Fruit fly (Drosophila melanogaster) whole organism, embryonic: Measurements from ENCODE around the gene Osi2.
A peak's percentile ranks its signal among the peaks of the same experiment; 100 is the strongest.

ENCODE experiments used
- ATbp ChIP-seq: fragments of 200-800 bp; sonication (Bioruptor generic); optimal IDR thresholded peaks from 2 replicates; lab custom pipeline; 2017; ENCODE audit warnings: missing biosample characterization, mild to moderate bottlenecking, missing genetic modification characterization, missing genetic modification reagents
- Asciz ChIP-seq: fragments of 200-800 bp; sonication (Bioruptor generic); optimal IDR thresholded peaks from 2 replicates; lab custom pipeline; 2017; ENCODE audit warnings: missing biosample characterization, mild to moderate bottlenecking, missing genetic modification characterization, missing genetic modification reagents
- Awh ChIP-seq: fragments of 200-800 bp; sonication (Bioruptor generic); IDR thresholded peaks from 2 replicates; pipeline ENCODE4, ENCODE4 v1.3.6; 2022; ENCODE audit warnings: missing biosample characterization, missing genetic modification characterization
- Bdp1 ChIP-seq: fragments of 200-800 bp; sonication (Bioruptor generic); optimal IDR thresholded peaks from 3 replicates; lab custom pipeline; 2016; ENCODE audit warnings: missing biosample characterization, missing genetic modification characterization
- Blimp-1 ChIP-seq: fragments of 200-800 bp; sonication (Bioruptor generic); optimal IDR thresholded peaks from 3 replicates; lab custom pipeline; 2018; ENCODE audit warnings: missing biosample characterization, missing genetic modification characterization, mild to moderate bottlenecking, moderate library complexity, missing genetic modification reagents
- CG10565 ChIP-seq: fragments of 200-800 bp; sonication (Bioruptor generic); optimal IDR thresholded peaks from 3 replicates; lab custom pipeline; 2016; ENCODE audit warnings: missing biosample characterization, mild to moderate bottlenecking, missing genetic modification characterization
- CG10979 ChIP-seq: fragments of 200-800 bp; sonication (Bioruptor generic); optimal IDR thresholded peaks from 2 replicates; lab custom pipeline; 2018; ENCODE audit warnings: missing biosample characterization, mild to moderate bottlenecking, missing genetic modification characterization, moderate library complexity
- CG1233 ChIP-seq: fragments of 200-800 bp; sonication (Bioruptor generic); optimal IDR thresholded peaks from 4 replicates; lab custom pipeline; 2018; ENCODE audit warnings: missing biosample characterization, mild to moderate bottlenecking, missing genetic modification characterization
- CG17359 ChIP-seq: fragments of 200-800 bp; sonication (Bioruptor generic); optimal IDR thresholded peaks from 3 replicates; lab custom pipeline; 2018; ENCODE audit warnings: missing biosample characterization, mild to moderate bottlenecking, missing genetic modification characterization, moderate library complexity
- CG17361 ChIP-seq: fragments of 200-800 bp; sonication (Bioruptor generic); IDR thresholded peaks from 3 replicates; pipeline ENCODE4 v1.3.6; 2022; ENCODE audit warnings: missing biosample characterization, missing genetic modification characterization
- CG2678 ChIP-seq: fragments of 200-800 bp; sonication (Bioruptor generic); optimal IDR thresholded peaks from 3 replicates; lab custom pipeline; 2019; ENCODE audit warnings: missing biosample characterization, mild to moderate bottlenecking, missing genetic modification characterization, moderate library complexity
- CG31224 ChIP-seq: fragments of 200-800 bp; sonication (Bioruptor generic); IDR thresholded peaks from 2 replicates; pipeline ENCODE4 v1.3.6; 2022; ENCODE audit warnings: missing biosample characterization, missing genetic modification characterization
- CG33557 ChIP-seq: fragments of 200-800 bp; sonication (Bioruptor generic); optimal IDR thresholded peaks from 2 replicates; lab custom pipeline; 2019; ENCODE audit warnings: missing biosample characterization, mild to moderate bottlenecking, missing genetic modification characterization, moderate library complexity
- CG4617 ChIP-seq: fragments of 200-800 bp; sonication (Bioruptor generic); optimal IDR thresholded peaks from 3 replicates; lab custom pipeline; 2016; ENCODE audit warnings: missing biosample characterization, missing genetic modification characterization, borderline replicate concordance
- CG6689 ChIP-seq: fragments of 200-800 bp; sonication (Bioruptor generic); IDR thresholded peaks from 2 replicates; pipeline ENCODE4 v1.3.6; 2022; ENCODE audit warnings: missing biosample characterization, missing genetic modification characterization
- CG6791 ChIP-seq: fragments of 200-800 bp; sonication (Bioruptor generic); IDR thresholded peaks from 3 replicates; pipeline ENCODE4 v1.3.6; 2022; ENCODE audit warnings: missing biosample characterization, missing genetic modification characterization; ENCODE audit not compliant: partially characterized antibody
- CG7839 ChIP-seq: fragments of 200-800 bp; sonication (Bioruptor generic); optimal IDR thresholded peaks from 3 replicates; lab custom pipeline; 2018; ENCODE audit warnings: missing biosample characterization, mild to moderate bottlenecking, missing genetic modification characterization, moderate library complexity
- CG8290 ChIP-seq, 3 experiments: fragments of 200-800 bp; sonication (Bioruptor generic); optimal IDR thresholded peaks; 2 replicates each; lab custom pipeline; 2016 to 2019; ENCODE audit warnings: missing biosample characterization in 3 of 3, missing genetic modification characterization in 3 of 3, mild to moderate bottlenecking in 2 of 3, moderate library complexity in 1 of 3
- CG9797 ChIP-seq: fragments of 200-800 bp; sonication (Bioruptor generic); optimal IDR thresholded peaks from 3 replicates; lab custom pipeline; 2018; ENCODE audit warnings: missing biosample characterization, mild to moderate bottlenecking, missing genetic modification characterization
- Camta ChIP-seq: fragments of 200-800 bp; sonication (Bioruptor generic); optimal IDR thresholded peaks from 2 replicates; lab custom pipeline; 2016; ENCODE audit warnings: missing biosample characterization, missing genetic modification characterization
- Ets97D ChIP-seq: fragments of 200-800 bp; sonication (Bioruptor generic); optimal IDR thresholded peaks from 3 replicates; lab custom pipeline; 2016; ENCODE audit warnings: missing biosample characterization, missing genetic modification characterization
- Fer1 ChIP-seq: fragments of 200-800 bp; sonication (Bioruptor generic); optimal IDR thresholded peaks from 2 replicates; lab custom pipeline; 2017; ENCODE audit warnings: missing biosample characterization, mild to moderate bottlenecking, missing genetic modification characterization
- Mes4 ChIP-seq: fragments of 200-800 bp; sonication (Bioruptor generic); optimal IDR thresholded peaks from 2 replicates; lab custom pipeline; 2016; ENCODE audit warnings: missing biosample characterization, missing genetic modification characterization
- NFAT ChIP-seq: fragments of 200-800 bp; sonication (Bioruptor generic); IDR thresholded peaks from 2 replicates; pipeline ENCODE4 v1.3.6; 2022; ENCODE audit warnings: missing biosample characterization, missing genetic modification characterization
- Oli ChIP-seq: fragments of 200-800 bp; sonication (Bioruptor generic); optimal IDR thresholded peaks from 2 replicates; lab custom pipeline; 2018; ENCODE audit warnings: missing biosample characterization, mild to moderate bottlenecking, missing genetic modification characterization, moderate library complexity
- Sox102F ChIP-seq: fragments of 200-800 bp; sonication (Bioruptor generic); optimal IDR thresholded peaks from 2 replicates; lab custom pipeline; 2018; ENCODE audit warnings: missing biosample characterization, mild to moderate bottlenecking, missing genetic modification characterization, moderate library complexity
- Spps ChIP-seq: fragments of 200-800 bp; sonication (Bioruptor generic); optimal IDR thresholded peaks from 2 replicates; lab custom pipeline; 2018; ENCODE audit warnings: missing biosample characterization, mild to moderate bottlenecking, missing genetic modification characterization
- abd-A ChIP-seq: fragments of 200-800 bp; sonication (Bioruptor generic); optimal IDR thresholded peaks from 3 replicates; lab custom pipeline; 2019; ENCODE audit warnings: missing biosample characterization, mild to moderate bottlenecking, missing genetic modification characterization, moderate library complexity
- chn ChIP-seq: fragments of 200-800 bp; sonication (Bioruptor generic); optimal IDR thresholded peaks from 2 replicates; lab custom pipeline; 2016; ENCODE audit warnings: missing biosample characterization, missing genetic modification characterization
- dmrt11E ChIP-seq: fragments of 200-800 bp; sonication (Bioruptor generic); optimal IDR thresholded peaks from 3 replicates; lab custom pipeline; 2018; ENCODE audit warnings: missing biosample characterization, mild to moderate bottlenecking, missing genetic modification characterization, moderate library complexity
- dmrt99B ChIP-seq: fragments of 200-800 bp; sonication (Bioruptor generic); optimal IDR thresholded peaks from 2 replicates; lab custom pipeline; 2018; ENCODE audit warnings: missing biosample characterization, mild to moderate bottlenecking, missing genetic modification characterization, moderate library complexity
- fd96Cb ChIP-seq: fragments of 200-800 bp; sonication (Bioruptor generic); optimal IDR thresholded peaks from 2 replicates; lab custom pipeline; 2018; ENCODE audit warnings: missing biosample characterization, mild to moderate bottlenecking, missing genetic modification characterization, moderate library complexity
- gcm2 ChIP-seq: fragments of 200-800 bp; sonication (Bioruptor generic); optimal IDR thresholded peaks from 2 replicates; lab custom pipeline; 2016; ENCODE audit warnings: missing biosample characterization, missing genetic modification characterization
- kay ChIP-seq: fragments of 200-800 bp; sonication (Bioruptor generic); optimal IDR thresholded peaks from 2 replicates; lab custom pipeline; 2016; ENCODE audit warnings: missing biosample characterization, missing genetic modification characterization
- nmo ChIP-seq: fragments of 200-800 bp; sonication (Bioruptor generic); optimal IDR thresholded peaks from 2 replicates; lab custom pipeline; 2018; ENCODE audit warnings: missing biosample characterization, mild to moderate bottlenecking, missing genetic modification characterization, moderate library complexity
- oc ChIP-seq: fragments of 200-800 bp; sonication (Bioruptor generic); optimal IDR thresholded peaks from 2 replicates; lab custom pipeline; 2018; ENCODE audit warnings: missing biosample characterization, mild to moderate bottlenecking, missing genetic modification characterization, moderate library complexity
- pho ChIP-seq: fragments of 200-800 bp; sonication (Bioruptor generic); optimal IDR thresholded peaks from 2 replicates; lab custom pipeline; 2016; ENCODE audit warnings: missing biosample characterization, missing genetic modification characterization
- pros ChIP-seq: fragments of 200-800 bp; sonication (Bioruptor generic); optimal IDR thresholded peaks from 3 replicates; lab custom pipeline; 2019; ENCODE audit warnings: missing biosample characterization, mild to moderate bottlenecking, missing genetic modification characterization, moderate library complexity
- sd ChIP-seq: fragments of 200-800 bp; sonication (Bioruptor generic); optimal IDR thresholded peaks from 3 replicates; lab custom pipeline; 2018; ENCODE audit warnings: missing biosample characterization, mild to moderate bottlenecking, missing genetic modification characterization, moderate library complexity
- sens ChIP-seq: fragments of 200-800 bp; sonication (Bioruptor generic); peaks from one replicate; lab custom pipeline; 2016; ENCODE audit warnings: missing biosample characterization, missing genetic modification characterization
- stwl ChIP-seq: fragments of 200-800 bp; sonication (Bioruptor generic); optimal IDR thresholded peaks from 3 replicates; lab custom pipeline; 2018; ENCODE audit warnings: missing biosample characterization, mild to moderate bottlenecking, missing genetic modification characterization, moderate library complexity
- usp ChIP-seq: fragments of >200 bp; optimal IDR thresholded peaks from 2 replicates; lab custom pipeline; 2017; ENCODE audit warnings: missing biosample characterization, missing genetic modification characterization
- vvl ChIP-seq: fragments of 200-800 bp; sonication (Bioruptor generic); IDR thresholded peaks from 2 replicates; pipeline ENCODE4 v1.3.6; 2022; ENCODE audit warnings: missing biosample characterization, missing genetic modification characterization
- wor ChIP-seq: fragments of 200-800 bp; sonication (Bioruptor generic); IDR thresholded peaks from 2 replicates; pipeline ENCODE4 v1.3.6; 2022; ENCODE audit warnings: missing biosample characterization, missing genetic modification characterization

Osi2 gene

dm6 chr3R:6229055-6229841 is 20.1 kb downstream of the Osi2 start (continued):
- no peak for TF ChIP-seq CG8290 (GFP tag; optimal IDR thresholded peaks at IDR 0.05; lab: Kevin White, UChicago)
- no peak for TF ChIP-seq CG8290 (tag; optimal IDR thresholded peaks at IDR 0.05; lab: Kevin White, UChicago)
- no peak for TF ChIP-seq dmrt11E (tag; lab: Kevin White, UChicago)

- peak; percentile 84 for TF ChIP-seq Blimp-1
- TF ChIP-seq Awh (GFP tag; lab: Robert Waterston, UW): 0 out of 2 replicates have a peak, but pooled peaks have one; percentile 41
- TF ChIP-seq Bdp1 (GFP tag; lab: Kevin White, UChicago): no peak
- no peak for TF ChIP-seq Fer1
- peak; percentile 87 for TF ChIP-seq sd
- no peak for TF ChIP-seq CG6791 (GFP tag; lab: Robert Waterston, UW)
- TF ChIP-seq abd-A (tag; lab: Kevin White, UChicago): peak; percentile 47
- TF ChIP-seq Camta (GFP tag; lab: Kevin White, UChicago): no peak
- peak; percentile 20; the same call in 1 of the 2 replicates for TF ChIP-seq vvl (GFP tag; lab: Robert Waterston, UW)
- no peak for TF ChIP-seq CG10565 (GFP tag; lab: Kevin White, UChicago)
These were observed 21.1 kb downstream of the Osi2 start for dm6 chr3R:6230298-6230697.

- TF ChIP-seq usp (no peak), Blimp-1 (peak; percentile 97), gcm2 (GFP tag; lab: Kevin White, UChicago) (no peak), CG33557 (GFP tag; lab: Kevin White, UChicago) (no peak), Ets97D (GFP tag; lab: Kevin White, UChicago) (no peak), oc (tag; lab: Kevin White, UChicago) (peak; percentile 36), sens (GFP tag; lab: Kevin White, UChicago) (peak; percentile 47), pho (GFP tag; lab: Kevin White, UChicago) (no peak), CG4617 (GFP tag; lab: Kevin White, UChicago) (no peak), Sox102F (GFP tag; lab: Kevin White, UChicago) (no peak), pros (GFP tag; lab: Kevin White, UChicago) (peak; percentile 84), CG6689 (GFP tag; lab: Robert Waterston, UW) (no peak), stwl (no peak), CG2678 (tag; lab: Kevin White, UChicago) (no peak), Spps (tag; lab: Kevin White, UChicago) (no peak), CG9797 (GFP tag; lab: Kevin White, UChicago) (no peak), Awh (GFP tag; lab: Robert Waterston, UW) (peak; percentile 91), abd-A (tag; lab: Kevin White, UChicago) (peak; percentile 76)
These were observed 22.2 kb downstream of the Osi2 start for dm6 chr3R:6231391-6231790.

dm6 chr3R:6233104-6233503 is 23.9 kb downstream of the Osi2 start:
- TF ChIP-seq fd96Cb (tag; lab: Kevin White, UChicago) (peak; percentile 21), chn (GFP tag; lab: Kevin White, UChicago) (no peak), CG17359 (tag; lab: Kevin White, UChicago) (peak; percentile 16), NFAT (GFP tag; lab: Robert Waterston, UW) (no peak), ATbp (GFP tag; lab: Kevin White, UChicago) (peak; percentile 9), Oli (tag; lab: Kevin White, UChicago) (peak; percentile 18), nmo (GFP tag; lab: Kevin White, UChicago) (peak; percentile 15), CG7839 (tag; lab: Kevin White, UChicago) (peak; percentile 5), CG10979 (tag; lab: Kevin White, UChicago) (peak; percentile 21), Mes4 (GFP tag; lab: Kevin White, UChicago) (no peak), wor (GFP tag; lab: Robert Waterston, UW) (0 out of 2 replicates have a peak, but pooled peaks have one; percentile 31), CG2678 (tag; lab: Kevin White, UChicago) (peak; percentile 30), CG1233 (no peak), kay (GFP tag; lab: Kevin White, UChicago) (no peak), Asciz (GFP tag; lab: Kevin White, UChicago) (peak; percentile 20), CG31224 (GFP tag; lab: Robert Waterston, UW) (no peak), CG17361 (0 out of 3 replicates have a peak, but pooled peaks have one; percentile 31), dmrt99B (tag; lab: Kevin White, UChicago) (peak; percentile 63)
